Worm (Caenorhabditis elegans): ENCODE results near the gene cyn-3.

Gene cyn-3

DNA sequence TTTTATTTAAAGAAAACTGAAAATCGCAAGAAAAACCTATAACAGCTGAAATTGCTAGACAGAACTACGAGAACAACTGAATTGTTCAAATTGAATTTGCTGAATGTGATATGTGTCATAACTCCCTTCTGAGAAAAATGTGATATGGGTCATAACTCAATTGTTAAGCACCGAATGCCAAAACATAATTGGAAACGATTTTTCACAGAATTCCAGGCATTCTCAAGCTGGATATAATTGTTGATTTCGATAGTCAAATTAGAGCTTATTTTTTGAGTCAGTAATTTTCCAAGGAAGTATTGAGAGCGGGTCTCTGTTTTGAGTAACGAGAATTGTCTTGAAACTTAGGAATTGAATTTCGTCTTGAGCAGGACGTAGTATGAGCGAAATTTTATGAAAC lies 7.8 kb upstream of the cyn-3 start:
- no peak for TF ChIP-seq R02D3.7 (tag; optimal IDR thresholded peaks at IDR 0.05)
- peak; percentile 5 for TF ChIP-seq nhr-11 (tag; optimal IDR thresholded peaks at IDR 0.05)

DNA sequence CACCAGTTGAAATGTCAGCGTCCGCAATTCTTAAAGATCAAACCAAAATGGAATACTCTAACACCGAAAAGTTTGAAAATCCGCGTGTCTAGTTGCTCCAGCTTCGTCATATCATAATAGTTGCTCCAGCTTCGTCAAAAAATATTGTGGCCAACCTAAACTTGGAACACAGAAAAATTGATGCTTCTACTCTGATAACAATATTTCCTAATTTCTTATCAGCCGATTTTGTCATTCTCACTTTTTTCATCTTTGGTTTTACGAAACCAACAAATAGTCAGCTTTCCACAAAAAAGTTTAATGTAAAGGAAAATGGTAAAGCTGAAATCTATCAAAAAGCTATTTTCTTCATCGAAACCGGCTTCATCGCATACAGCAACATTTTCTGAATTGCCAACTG lies 7.3 kb upstream of the cyn-3 start, which contains the start of gene fbxa-84:
TSS of gene fbxa-84 (plus strand) at position 34 of the 400 bp plus-strand sequence.
- no peak for TF ChIP-seq fos-1 (tag; optimal IDR thresholded peaks at IDR 0.05)
- peak; percentile 54 for TF ChIP-seq elt-2 (tag; optimal IDR thresholded peaks at IDR 0.05)
- no peak for TF ChIP-seq eor-1 (tag; optimal IDR thresholded peaks at IDR 0.05)
- no peak for TF ChIP-seq skn-1 (tag; optimal IDR thresholded peaks at IDR 0.05)

DNA sequence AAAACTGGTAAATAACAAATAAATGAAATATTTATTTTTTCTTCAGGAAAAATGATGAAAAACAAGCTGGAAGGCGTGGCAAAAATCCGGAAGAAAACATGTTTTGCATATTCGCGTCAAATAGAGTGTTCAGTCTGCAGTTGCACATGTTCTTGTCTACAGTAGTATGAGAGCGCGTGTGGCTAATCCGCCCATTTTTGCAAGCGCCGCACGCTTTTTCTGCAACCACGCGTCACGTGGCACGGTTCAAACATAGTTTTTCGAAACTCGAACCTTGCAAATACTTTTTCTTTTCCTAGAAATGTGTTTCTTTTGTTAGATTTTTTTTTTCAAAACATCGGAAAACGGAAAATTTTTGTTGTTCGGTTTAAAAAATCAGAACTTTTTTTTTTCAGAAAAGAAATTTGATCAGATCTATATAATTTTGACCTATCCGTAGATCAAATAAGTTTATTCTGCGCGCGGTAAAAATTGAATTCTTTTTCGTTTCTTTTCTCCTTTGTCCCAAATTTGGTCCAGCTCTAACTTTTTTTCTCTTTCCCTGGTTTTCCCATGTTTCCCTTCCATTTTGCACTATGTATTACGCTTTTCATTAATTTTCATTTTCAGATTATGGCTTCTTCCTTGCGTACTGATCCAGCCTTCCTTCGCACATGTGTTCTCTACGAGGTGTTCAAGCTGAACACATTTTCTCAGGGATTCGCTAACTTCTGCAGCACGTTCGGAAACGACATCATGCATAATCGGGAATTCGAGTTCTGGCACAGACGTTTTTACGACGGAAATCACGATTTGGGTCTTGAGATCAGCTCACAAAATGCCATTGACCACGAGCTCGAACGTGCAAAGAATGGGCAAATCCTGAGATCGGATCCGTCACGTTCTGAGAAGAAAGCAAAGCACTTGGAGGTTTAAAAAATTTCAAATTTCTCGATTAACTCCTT lies 5.4 kb upstream of the cyn-3 start, which contains the start of gene Y75B12B.1:
TSS of gene Y75B12B.1 (plus strand) at position 603 of the 944 bp plus-strand sequence.
- no peak for TF ChIP-seq elt-3 (tag; optimal IDR thresholded peaks at IDR 0.05)
- no peak for TF ChIP-seq daf-12 (tag; optimal IDR thresholded peaks at IDR 0.05)
- no peak for TF ChIP-seq skn-1 (tag; optimal IDR thresholded peaks at IDR 0.05)
- no peak for TF ChIP-seq ama-1 (optimal IDR thresholded peaks at IDR 0.05)
- no peak for TF ChIP-seq lin-15B (tag; optimal IDR thresholded peaks at IDR 0.05)
- no peak for TF ChIP-seq ceh-16 (tag; optimal IDR thresholded peaks at IDR 0.05)
- TF ChIP-seq unc-39 (tag; optimal IDR thresholded peaks at IDR 0.05), result no peak
- TF ChIP-seq nhr-76 (tag; optimal IDR thresholded peaks at IDR 0.05), result no peak
- no peak for TF ChIP-seq egl-27 (tag; optimal IDR thresholded peaks at IDR 0.05)
- TF ChIP-seq snpc-4 (tag; optimal IDR thresholded peaks at IDR 0.05), result no peak

DNA sequence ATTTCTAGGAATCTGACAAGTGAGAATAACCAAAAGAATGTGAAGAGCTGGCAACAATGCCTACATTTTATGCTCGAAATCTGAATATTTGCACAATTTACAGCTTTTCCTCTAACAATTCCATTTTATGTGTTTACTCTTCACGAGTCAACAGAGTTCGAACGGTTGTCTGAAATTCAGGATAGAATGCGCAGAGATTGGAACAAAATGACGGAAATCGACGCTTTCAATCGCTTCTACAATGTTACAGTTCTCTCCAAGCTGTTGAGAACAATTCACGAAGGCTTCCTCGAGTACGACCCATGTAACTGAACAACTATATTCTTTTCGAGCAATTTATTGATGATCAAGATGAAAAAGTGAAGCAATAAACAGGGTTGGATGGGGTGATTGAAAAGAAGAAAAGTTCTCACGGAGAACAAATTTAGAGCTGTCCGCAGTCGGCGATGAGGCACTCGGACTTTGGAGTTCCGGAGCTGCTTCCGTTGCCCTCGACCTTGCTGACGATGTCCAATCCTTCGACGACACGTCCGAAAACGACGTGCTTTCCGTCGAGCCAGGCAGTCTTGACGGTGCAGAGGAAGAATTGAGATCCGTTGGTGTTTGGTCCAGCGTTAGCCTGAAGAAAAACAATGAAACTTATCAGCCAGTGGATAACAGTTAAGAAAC lies 3.3 kb upstream of the cyn-3 start, which contains the start of gene Y75B12B.3:
TSS of gene Y75B12B.3 (minus strand) at position 21 of the 669 bp plus-strand sequence.
- TF ChIP-seq ama-1 (optimal IDR thresholded peaks at IDR 0.05) (peak; percentile 86), nhr-25 (tag; optimal IDR thresholded peaks at IDR 0.05) (peak; percentile 31), lin-15B (tag; optimal IDR thresholded peaks at IDR 0.05) (no peak), pha-4 (tag; optimal IDR thresholded peaks at IDR 0.05) (peak; percentile 46), ceh-9 (tag; optimal IDR thresholded peaks at IDR 0.05) (no peak)

DNA sequence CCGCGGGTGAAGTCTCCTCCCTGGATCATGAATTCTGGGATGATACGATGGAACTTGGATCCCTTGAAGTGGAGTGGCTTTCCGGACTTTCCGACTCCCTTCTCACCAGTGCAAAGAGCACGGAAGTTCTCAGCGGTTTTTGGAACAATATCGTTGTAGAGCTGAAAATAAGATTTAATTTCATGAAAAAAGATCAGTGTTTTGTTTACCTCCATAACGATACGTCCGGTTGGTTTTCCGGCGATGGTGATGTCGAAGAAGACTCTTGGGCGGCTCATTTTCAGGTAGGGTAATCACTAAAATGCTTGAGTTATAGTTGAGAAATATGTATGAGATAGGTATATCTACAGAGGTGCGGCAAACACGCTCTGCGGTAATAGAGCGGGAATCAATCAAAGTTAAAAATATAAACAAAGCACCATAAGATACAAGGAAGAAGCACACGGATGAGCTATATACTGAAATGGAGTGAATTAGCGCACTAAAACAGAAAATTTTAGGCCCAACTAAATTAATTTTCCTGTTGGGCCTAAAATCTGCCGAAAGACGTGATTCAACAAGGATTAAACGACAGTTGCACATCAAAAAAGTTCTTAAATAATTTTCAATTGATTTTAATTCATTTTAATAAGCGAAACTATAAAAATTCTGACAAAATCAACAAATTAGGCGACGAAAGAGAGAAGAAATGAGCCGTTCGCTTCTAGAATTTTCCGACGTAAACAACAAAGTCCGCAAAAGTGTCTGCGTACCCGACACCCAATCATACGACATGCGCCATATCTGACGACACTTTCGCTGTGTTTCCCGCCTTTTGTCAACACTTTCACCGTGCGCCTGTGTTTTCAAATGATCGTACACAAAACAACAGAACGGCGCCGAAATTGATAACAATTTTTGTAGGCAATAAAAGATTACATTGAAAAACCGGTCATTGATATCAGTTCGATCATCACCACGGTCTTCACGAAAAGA lies 2.4 kb upstream of the cyn-3 start, which contains the start of the genes cyn-7 and bath-36:
TSS of gene cyn-7 (minus strand) at position 296 of the 975 bp plus-strand sequence.
TSS of gene bath-36 (plus strand) at position 806 of the 975 bp plus-strand sequence.
- no peak for TF ChIP-seq ama-1 (optimal IDR thresholded peaks at IDR 0.05)
- TF ChIP-seq fkh-2 (tag; optimal IDR thresholded peaks at IDR 0.05), result no peak
- peak; percentile 51 for TF ChIP-seq egl-5 (tag; optimal IDR thresholded peaks at IDR 0.05)
- TF ChIP-seq egl-27 (tag; optimal IDR thresholded peaks at IDR 0.05), result peak; percentile 49
- no peak for TF ChIP-seq eor-1 (tag; optimal IDR thresholded peaks at IDR 0.05)
- TF ChIP-seq pha-4 (tag; optimal IDR thresholded peaks at IDR 0.05), result peak; percentile 97
- TF ChIP-seq elt-2 (tag; optimal IDR thresholded peaks at IDR 0.05), result peak; percentile 92
- peak; percentile 69 for TF ChIP-seq lsy-12 (tag; optimal IDR thresholded peaks at IDR 0.05)
- no peak for TF ChIP-seq ceh-82 (tag; optimal IDR thresholded peaks at IDR 0.05)
- no peak for TF ChIP-seq ztf-11 (tag; optimal IDR thresholded peaks at IDR 0.05)
- no peak for TF ChIP-seq nhr-11 (tag; optimal IDR thresholded peaks at IDR 0.05)
- TF ChIP-seq nhr-77 (tag; optimal IDR thresholded peaks at IDR 0.05), result peak; percentile 0
- no peak for TF ChIP-seq aly-2 (tag; optimal IDR thresholded peaks at IDR 0.05)
- peak; percentile 68 for TF ChIP-seq tbx-2 (tag; optimal IDR thresholded peaks at IDR 0.05)
- TF ChIP-seq snpc-4 (tag; optimal IDR thresholded peaks at IDR 0.05), result peak; percentile 59
- TF ChIP-seq daf-12 (tag; optimal IDR thresholded peaks at IDR 0.05), result no peak
- no peak for TF ChIP-seq lin-39 (tag; optimal IDR thresholded peaks at IDR 0.05)
- TF ChIP-seq elt-3 (tag; optimal IDR thresholded peaks at IDR 0.05), result no peak
- TF ChIP-seq pqm-1 (tag; optimal IDR thresholded peaks at IDR 0.05), result peak; percentile 73
- TF ChIP-seq ceh-16 (tag; optimal IDR thresholded peaks at IDR 0.05), result no peak
- TF ChIP-seq lin-15B (tag; optimal IDR thresholded peaks at IDR 0.05), result peak; percentile 85
- TF ChIP-seq sea-2 (GFP tag; optimal IDR thresholded peaks at IDR 0.05), result no peak
- TF ChIP-seq R02D3.7 (tag; optimal IDR thresholded peaks at IDR 0.05), result peak; percentile 7
- peak; percentile 74 for TF ChIP-seq nfya-1 (tag; optimal IDR thresholded peaks at IDR 0.05; ENCODE audit: insufficient read depth)
- TF ChIP-seq hmg-11 (tag; optimal IDR thresholded peaks at IDR 0.05), result peak; percentile 68
- TF ChIP-seq ceh-28 (tag; optimal IDR thresholded peaks at IDR 0.05), result peak; percentile 47
- no peak for TF ChIP-seq ZK546.5 (tag; optimal IDR thresholded peaks at IDR 0.05)
- TF ChIP-seq jun-1 (tag; optimal IDR thresholded peaks at IDR 0.05), result peak; percentile 86
- TF ChIP-seq nhr-25 (tag; optimal IDR thresholded peaks at IDR 0.05), result peak; percentile 79
- peak; percentile 76 for TF ChIP-seq nhr-43 (tag; optimal IDR thresholded peaks at IDR 0.05; ENCODE audit: poor library complexity, severe bottlenecking)
- TF ChIP-seq nhr-237 (tag; optimal IDR thresholded peaks at IDR 0.05), result no peak
- TF ChIP-seq nhr-23 (tag; optimal IDR thresholded peaks at IDR 0.05), result peak; percentile 74
- TF ChIP-seq skn-1 (tag; optimal IDR thresholded peaks at IDR 0.05), result no peak

Measured in whole organism, L3 larva.